Fruit fly (Drosophila melanogaster): ENCODE results near the gene CG4928.

Gene CG4928

DNA sequence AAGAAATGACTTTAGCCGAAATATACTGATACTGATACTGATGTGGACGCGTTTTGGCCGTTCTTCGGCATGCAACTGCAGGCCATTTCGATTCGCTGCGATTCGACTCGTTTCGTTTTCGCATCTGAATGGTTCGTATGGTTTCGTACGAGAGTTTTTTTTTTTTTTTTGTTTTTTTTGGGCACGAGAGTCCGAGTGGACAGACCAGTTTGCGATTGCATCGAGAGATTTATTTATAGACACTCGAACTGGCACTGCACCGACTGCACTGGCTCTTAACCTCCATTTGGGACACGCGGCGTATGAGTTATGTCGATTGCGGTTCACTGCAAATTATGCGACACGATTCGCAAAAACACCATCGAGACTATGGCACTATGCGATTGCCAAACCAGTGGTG, 6.9 kb upstream of the CG4928 start:
- TF ChIP-seq Deaf1 (tag; optimal IDR thresholded peaks at IDR 0.05), result peak; percentile 19
- TF ChIP-seq CG17802 (tag; optimal IDR thresholded peaks at IDR 0.05), result no peak
- TF ChIP-seq Mes4 (GFP tag; optimal IDR thresholded peaks at IDR 0.05), result no peak
- TF ChIP-seq nom (GFP tag; optimal IDR thresholded peaks at IDR 0.05), result peak; percentile 70
- TF ChIP-seq unc-4 (GFP tag; IDR thresholded peaks at IDR 0.05; ENCODE audit: partially characterized antibody), result no peak
- no peak for TF ChIP-seq chm (GFP tag; IDR thresholded peaks at IDR 0.05)
- no peak for TF ChIP-seq CG10654 (GFP tag; optimal IDR thresholded peaks at IDR 0.05)
- TF ChIP-seq CG30403 (GFP tag; optimal IDR thresholded peaks at IDR 0.05), result no peak
- TF ChIP-seq CTCF (GFP tag; optimal IDR thresholded peaks at IDR 0.05), result no peak
- TF ChIP-seq lov (optimal IDR thresholded peaks at IDR 0.05), result no peak
- TF ChIP-seq lov (GFP tag; IDR thresholded peaks at IDR 0.05), result no peak
- TF ChIP-seq CG14014 (GFP tag; IDR thresholded peaks at IDR 0.05), result no peak
- peak; percentile 23 for TF ChIP-seq sens (GFP tag)
- no peak for TF ChIP-seq sd (tag; optimal IDR thresholded peaks at IDR 0.05)
- TF ChIP-seq sr (GFP tag; IDR thresholded peaks at IDR 0.05), result no peak
- no peak for TF ChIP-seq CG32532 (GFP tag; IDR thresholded peaks at IDR 0.05)
- TF ChIP-seq Drgx (GFP tag; IDR thresholded peaks at IDR 0.05), result peak; percentile 46; the same call in 1 of the 2 replicates
- no peak for TF ChIP-seq zen2 (GFP tag; IDR thresholded peaks at IDR 0.05; ENCODE audit: partially characterized antibody)
- no peak for TF ChIP-seq crol (GFP tag; IDR thresholded peaks at IDR 0.05)

- TF ChIP-seq CG7357 (GFP tag; IDR thresholded peaks at IDR 0.05), result no peak
- no peak for TF ChIP-seq CG6765 (GFP tag; optimal IDR thresholded peaks at IDR 0.05)
- TF ChIP-seq CG2199 (GFP tag; IDR thresholded peaks at IDR 0.05), result peak; percentile 66; the same call in 1 of the 3 replicates
- TF ChIP-seq Dbx (GFP tag; IDR thresholded peaks at IDR 0.05), result 0 out of 3 replicates have a peak, but pooled peaks have one; percentile 18
- TF ChIP-seq chinmo (GFP tag; IDR thresholded peaks at IDR 0.05; ENCODE audit: partially characterized antibody), result peak; percentile 44; the same call in 1 of the 4 replicates
- peak; percentile 23 for TF ChIP-seq Med (GFP tag)
- TF ChIP-seq CG13894 (tag; optimal IDR thresholded peaks at IDR 0.05), result peak; percentile 97
- TF ChIP-seq onecut (GFP tag; IDR thresholded peaks at IDR 0.05), result no peak
- TF ChIP-seq CG12769 (tag; optimal IDR thresholded peaks at IDR 0.05), result peak; percentile 34
- TF ChIP-seq CG8944 (GFP tag; optimal IDR thresholded peaks at IDR 0.05), result no peak
- no peak for TF ChIP-seq MBD-R2 (GFP tag; IDR thresholded peaks at IDR 0.05)
- TF ChIP-seq ATbp (GFP tag; optimal IDR thresholded peaks at IDR 0.05), result no peak
- TF ChIP-seq Deaf1 (tag; optimal IDR thresholded peaks at IDR 0.05), result peak; percentile 75
- no peak for TF ChIP-seq zen (tag; optimal IDR thresholded peaks at IDR 0.05)
- no peak for TF ChIP-seq CG7839 (tag; optimal IDR thresholded peaks at IDR 0.05)
- peak; percentile 86 for TF ChIP-seq gem (tag; optimal IDR thresholded peaks at IDR 0.05)
- TF ChIP-seq nom (GFP tag; optimal IDR thresholded peaks at IDR 0.05), result no peak
These were observed 6.0 kb upstream of the CG4928 start for dm6 chrX:16907009-16907408.

dm6 chrX:16907675-16908074, 5.3 kb upstream of the CG4928 start:
- no peak for TF ChIP-seq CG13624 (GFP tag; optimal IDR thresholded peaks at IDR 0.05)
- TF ChIP-seq CG13894 (tag; optimal IDR thresholded peaks at IDR 0.05), result peak; percentile 96

DNA sequence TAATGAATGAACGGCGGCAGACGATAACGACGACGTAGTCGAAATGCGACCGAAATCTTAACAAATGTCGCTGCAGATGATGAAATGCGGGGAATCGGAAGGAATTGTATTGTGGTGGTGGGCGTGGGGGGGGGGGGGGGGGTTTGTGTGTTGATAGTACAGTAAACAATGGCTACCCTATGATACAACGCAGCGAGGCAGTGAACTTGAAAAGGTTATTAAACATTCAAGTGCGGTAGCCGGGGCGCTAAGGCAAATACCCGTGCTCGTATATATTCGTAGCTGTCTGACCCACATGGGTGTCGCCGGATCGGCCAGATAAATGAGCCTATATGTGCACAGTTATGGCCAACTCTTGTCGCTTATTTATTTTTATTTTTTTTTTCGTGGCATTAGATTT, 3.7 kb upstream of the CG4928 start:
- peak; percentile 23; the same call in 1 of the 2 replicates for TF ChIP-seq crol (GFP tag; IDR thresholded peaks at IDR 0.05)
- peak; percentile 22 for TF ChIP-seq Hmr (GFP tag; optimal IDR thresholded peaks at IDR 0.05)
- TF ChIP-seq rib (GFP tag; IDR thresholded peaks at IDR 0.05), result 0 out of 2 replicates have a peak, but pooled peaks have one; percentile 47
- TF ChIP-seq CG17361 (GFP tag; IDR thresholded peaks at IDR 0.05), result 0 out of 3 replicates have a peak, but pooled peaks have one; percentile 11
- TF ChIP-seq ci (GFP tag; IDR thresholded peaks at IDR 0.05), result 0 out of 3 replicates have a peak, but pooled peaks have one; percentile 19
- no peak for TF ChIP-seq jigr1 (GFP tag; IDR thresholded peaks at IDR 0.05)
- no peak for TF ChIP-seq CG1832 (GFP tag; optimal IDR thresholded peaks at IDR 0.05)
- peak; percentile 13; the same call in 1 of the 2 replicates for TF ChIP-seq onecut (GFP tag; IDR thresholded peaks at IDR 0.05)
- no peak for TF ChIP-seq exex (tag; optimal IDR thresholded peaks at IDR 0.05)
- TF ChIP-seq Tbp (GFP tag; optimal IDR thresholded peaks at IDR 0.05), result no peak
- no peak for TF ChIP-seq CG11456 (GFP tag; IDR thresholded peaks at IDR 0.05)
- TF ChIP-seq Med (GFP tag), result peak; percentile 51
- peak; percentile 19 for TF ChIP-seq sens (GFP tag)
- no peak for TF ChIP-seq wek (GFP tag; optimal IDR thresholded peaks at IDR 0.05)
- TF ChIP-seq MTF-1 (GFP tag; optimal IDR thresholded peaks at IDR 0.05; ENCODE audit: borderline replicate concordance), result no peak
- TF ChIP-seq CG14014 (GFP tag; IDR thresholded peaks at IDR 0.05), result peak; percentile 14; the same call in 1 of the 2 replicates
- TF ChIP-seq CG10543 (GFP tag; optimal IDR thresholded peaks at IDR 0.05), result peak; percentile 15
